Fruit fly (Drosophila melanogaster) whole organism, prepupa: ENCODE results near the gene CG14712.
A peak's percentile ranks its signal among the peaks of the same experiment; 100 is the strongest.

Source experiments
- CG11762 ChIP-seq: fragments of 200-800 bp; sonication (Bioruptor generic); optimal IDR thresholded peaks from 3 replicates; lab custom pipeline; 2016; ENCODE audit warnings: missing biosample characterization, missing genetic modification characterization; ENCODE audit not compliant: insufficient read depth
- CG15336 ChIP-seq: fragments of 200-800 bp; sonication (Bioruptor generic); IDR thresholded peaks from 2 replicates; pipeline ENCODE4 v1.3.6; 2022; ENCODE audit warnings: missing biosample characterization, missing genetic modification characterization
- CG6808 ChIP-seq: fragments of 200-800 bp; sonication (Bioruptor generic); optimal IDR thresholded peaks from 3 replicates; lab custom pipeline; 2017; ENCODE audit warnings: missing biosample characterization, missing genetic modification characterization, mild to moderate bottlenecking, moderate library complexity, missing genetic modification reagents
- CG7368 ChIP-seq: fragments of 200-800 bp; sonication (Bioruptor generic); optimal IDR thresholded peaks from 3 replicates; lab custom pipeline; 2016; ENCODE audit warnings: missing biosample characterization, missing genetic modification characterization
- CG9139 ChIP-seq: fragments of 200-800 bp; sonication (Bioruptor generic); optimal IDR thresholded peaks from 3 replicates; lab custom pipeline; 2017; ENCODE audit warnings: missing biosample characterization, mild to moderate bottlenecking, missing genetic modification characterization
- Gug ChIP-seq: fragments of 200-800 bp; sonication (Bioruptor generic); IDR thresholded peaks from 2 replicates; pipeline ENCODE4 v1.3.6; 2022; ENCODE audit warnings: missing biosample characterization, missing genetic modification characterization
- Hr38 ChIP-seq: sonication (Bioruptor generic); optimal IDR thresholded peaks from 2 replicates; lab custom pipeline; 2016; ENCODE audit warnings: missing biosample characterization, missing genetic modification characterization
- Hr39 ChIP-seq: fragments of 200-800 bp; sonication (Bioruptor generic); optimal IDR thresholded peaks from 2 replicates; lab custom pipeline; 2016; ENCODE audit warnings: missing biosample characterization, missing genetic modification characterization
- Lpt ChIP-seq: fragments of 200-800 bp; sonication (Bioruptor generic); optimal IDR thresholded peaks from 3 replicates; lab custom pipeline; 2016; ENCODE audit warnings: missing biosample characterization, missing genetic modification characterization
- OdsH ChIP-seq: fragments of 200-800 bp; sonication (Bioruptor generic); optimal IDR thresholded peaks from 3 replicates; lab custom pipeline; 2016; ENCODE audit warnings: missing biosample characterization, missing genetic modification characterization
- salr ChIP-seq, 2 experiments: fragments of 200-800 bp; sonication (Bioruptor generic); optimal IDR thresholded peaks; 3 replicates each; lab custom pipeline; 2016 to 2018; ENCODE audit warnings: missing biosample characterization in 2 of 2, missing genetic modification characterization in 2 of 2, mild to moderate bottlenecking in 1 of 2
- svp ChIP-seq: fragments of 200-800 bp; sonication (Bioruptor generic); peaks from one replicate; lab custom pipeline; 2016; ENCODE audit warnings: missing biosample characterization, missing genetic modification characterization

DNA sequence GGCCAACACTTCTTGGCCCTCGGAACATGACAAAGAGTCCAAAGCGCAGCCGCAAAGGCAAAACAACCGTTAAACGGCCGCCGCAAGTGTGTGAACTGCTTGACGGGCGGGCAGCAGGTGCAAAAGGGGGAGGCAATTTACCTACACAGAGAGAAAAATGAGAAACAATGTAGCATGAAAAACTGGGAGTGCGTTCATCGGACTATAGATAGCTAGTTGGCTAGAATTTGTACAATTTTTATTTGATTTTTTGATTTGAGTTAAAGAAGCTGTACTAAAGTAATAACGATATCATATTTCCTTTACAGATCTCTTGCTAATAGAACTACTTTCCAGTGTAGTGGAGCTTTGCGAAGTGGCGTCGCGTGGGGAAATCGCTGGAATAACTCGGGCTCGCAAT lies 33.0 kb upstream of the CG14712 start:
- no peak for TF ChIP-seq CG7368 (GFP tag; lab: Kevin White, UChicago)
- TF ChIP-seq Hr38, result no peak
- no peak for TF ChIP-seq CG9139 (GFP tag; lab: Kevin White, UChicago)
- TF ChIP-seq CG11762, result peak; percentile 22
- no peak for TF ChIP-seq CG6808
- TF ChIP-seq svp (GFP tag; lab: Kevin White, UChicago), result no peak
- TF ChIP-seq Hr39 (GFP tag; lab: Kevin White, UChicago), result peak; percentile 21
- peak; percentile 73 for TF ChIP-seq CG15336
- TF ChIP-seq OdsH (GFP tag; lab: Kevin White, UChicago), result no peak
- no peak; the same call in 1 of the 2 replicates for TF ChIP-seq Gug
- TF ChIP-seq salr (GFP tag; optimal IDR thresholded peaks at IDR 0.05; lab: Kevin White, UChicago), result peak in 1 of 2 experiments; percentile 28
- peak; percentile 51 for TF ChIP-seq Lpt
